Worm (Caenorhabditis elegans): ENCODE results near the gene fbxc-12.
"Not testable (repeated sequence)": the region's sequence is repeated elsewhere in the genome, so short reads cannot be mapped to it uniquely, and the experiment has no call there.

Gene fbxc-12

ce11 chrIV:904963-905362 is at the start of gene fbxc-12:
TSS of gene fbxc-12 (plus strand) at chrIV:905263.
- TF ChIP-seq ama-1 (optimal IDR thresholded peaks at IDR 0.05); lin-38 (GFP tag; IDR thresholded peaks at IDR 0.05); egl-43 (GFP tag; IDR thresholded peaks at IDR 0.05): not testable (repeated sequence)

- no peak for TF ChIP-seq ceh-20 (GFP tag; IDR thresholded peaks at IDR 0.05)
- no peak for TF ChIP-seq aly-2 (tag; optimal IDR thresholded peaks at IDR 0.05)
- TF ChIP-seq F26F4.8 (GFP tag; conservative IDR thresholded peaks at IDR 0.05), result no peak
- TF ChIP-seq skn-1 (tag; optimal IDR thresholded peaks at IDR 0.05), result no peak
- TF ChIP-seq pqm-1 (tag; optimal IDR thresholded peaks at IDR 0.05), result peak; percentile 79
- peak; percentile 40 for TF ChIP-seq dve-1 (tag; optimal IDR thresholded peaks at IDR 0.05; ENCODE audit: insufficient read depth)
- TF ChIP-seq nhr-28 (tag; optimal IDR thresholded peaks at IDR 0.05), result peak; percentile 59
- no peak for TF ChIP-seq spr-3 (GFP tag; optimal IDR thresholded peaks at IDR 0.05)
- peak; percentile 54 for TF ChIP-seq hlh-30 (tag; optimal IDR thresholded peaks at IDR 0.05; ENCODE audit: insufficient read depth)
- peak; percentile 53 for TF ChIP-seq dmd-6 (GFP tag; IDR thresholded peaks at IDR 0.05)
- peak; percentile 50 for TF ChIP-seq hlh-11 (tag; optimal IDR thresholded peaks at IDR 0.05)
- peak; percentile 46; the same call in 1 of the 2 replicates for TF ChIP-seq lin-38 (GFP tag; IDR thresholded peaks at IDR 0.05)
- TF ChIP-seq F10B5.3 (tag; optimal IDR thresholded peaks at IDR 0.05), result no peak
- TF ChIP-seq cey-2 (tag; optimal IDR thresholded peaks at IDR 0.05; ENCODE audit: borderline replicate concordance, insufficient read depth), result no peak
- TF ChIP-seq lin-15B (tag; optimal IDR thresholded peaks at IDR 0.05), result no peak
- no peak for TF ChIP-seq ceh-32 (tag; optimal IDR thresholded peaks at IDR 0.05; ENCODE audit: poor library complexity)
These were observed 49.6 kb upstream of the fbxc-12 start for ce11 chrIV:855483-855882.

ce11 chrIV:856038-856437 is 49.0 kb upstream of the fbxc-12 start:
- peak; percentile 7 for TF ChIP-seq aha-1 (tag)
- TF ChIP-seq nhr-48 (tag; optimal IDR thresholded peaks at IDR 0.05), result no peak

ce11 chrIV:858630-859029 is 46.4 kb upstream of the fbxc-12 start, which contains the start of gene Y55F3BR.2:
TSS of gene Y55F3BR.2 (plus strand) at chrIV:858930.
- TF ChIP-seq nhr-41 (GFP tag; IDR thresholded peaks at IDR 0.05), result no peak
- TF ChIP-seq lin-1 (GFP tag; IDR thresholded peaks at IDR 0.05), result no peak
- TF ChIP-seq attf-4 (tag; optimal IDR thresholded peaks at IDR 0.05), result no peak
- no peak for TF ChIP-seq ceh-28 (tag; optimal IDR thresholded peaks at IDR 0.05)
- TF ChIP-seq ceh-44 (GFP tag; IDR thresholded peaks at IDR 0.05), result no peak
- no peak for TF ChIP-seq unc-130 (GFP tag; optimal IDR thresholded peaks at IDR 0.05)
- no peak for TF ChIP-seq daf-12 (tag; optimal IDR thresholded peaks at IDR 0.05)
- no peak for TF ChIP-seq lsy-2 (tag; optimal IDR thresholded peaks at IDR 0.05)
- TF ChIP-seq lim-7 (GFP tag; IDR thresholded peaks at IDR 0.05), result no peak
- TF ChIP-seq ctbp-1 (GFP tag; IDR thresholded peaks at IDR 0.05), result no peak
- no peak for TF ChIP-seq madf-9 (GFP tag; conservative IDR thresholded peaks at IDR 0.05)
- no peak for TF ChIP-seq dve-1 (tag; optimal IDR thresholded peaks at IDR 0.05; ENCODE audit: insufficient read depth)
- no peak for TF ChIP-seq daf-19 (GFP tag; conservative IDR thresholded peaks at IDR 0.05)

ce11 chrIV:860810-861209 is 44.3 kb upstream of the fbxc-12 start:
- no peak for TF ChIP-seq rbr-2 (tag; optimal IDR thresholded peaks at IDR 0.05)
- no peak for TF ChIP-seq T26A8.4 (GFP tag; IDR thresholded peaks at IDR 0.05)
- TF ChIP-seq ZK546.5 (tag; optimal IDR thresholded peaks at IDR 0.05), result no peak
- TF ChIP-seq zip-11 (GFP tag; IDR thresholded peaks at IDR 0.05), result no peak
- no peak for TF ChIP-seq lin-13 (GFP tag; optimal IDR thresholded peaks at IDR 0.05)
- no peak for TF ChIP-seq mdt-29 (GFP tag; IDR thresholded peaks at IDR 0.05)
- TF ChIP-seq set-16 (GFP tag; IDR thresholded peaks at IDR 0.05), result peak; percentile 59

Measured in whole organism, L4 larva.